Worm (Caenorhabditis elegans): ENCODE results near the gene B0252.1.
A peak's percentile ranks its signal among the peaks of the same experiment; 100 is the strongest.

Gene B0252.1

ce11 chrII:6890095-6890494 lies 29.4 kb upstream of the B0252.1 start, which contains the start of gene acer-1:
TSS of gene acer-1 (minus strand) at chrII:6890400.
- TF ChIP-seq dpl-1 (GFP tag; optimal IDR thresholded peaks at IDR 0.05), result no peak
- peak; percentile 12; the same call in 1 of the 2 replicates for TF ChIP-seq nhr-19 (GFP tag; conservative IDR thresholded peaks at IDR 0.05)
- TF ChIP-seq xbp-1 (tag; optimal IDR thresholded peaks at IDR 0.05), result no peak
- 0 out of 2 replicates have a peak, but pooled peaks have one; percentile 42 for TF ChIP-seq ceh-88 (GFP tag; IDR thresholded peaks at IDR 0.05)
- no peak for TF ChIP-seq C16A3.4 (tag; optimal IDR thresholded peaks at IDR 0.05)
- TF ChIP-seq nhr-85 (tag), result peak; percentile 75
- TF ChIP-seq hlh-4 (tag; optimal IDR thresholded peaks at IDR 0.05), result no peak
- no peak for TF ChIP-seq efl-1 (optimal IDR thresholded peaks at IDR 0.05)
- TF ChIP-seq efl-1 (GFP tag; optimal IDR thresholded peaks at IDR 0.05 in 1 of 2), result peak in 1 of 2 experiments; percentile 59
- TF ChIP-seq alr-1 (tag; optimal IDR thresholded peaks at IDR 0.05; ENCODE audit: borderline replicate concordance), result no peak
- TF ChIP-seq rnt-1 (tag; optimal IDR thresholded peaks at IDR 0.05), result peak; percentile 28
- TF ChIP-seq nhr-47 (tag; optimal IDR thresholded peaks at IDR 0.05), result no peak
- TF ChIP-seq aha-1 (tag; optimal IDR thresholded peaks at IDR 0.05), result no peak
- peak; percentile 33 for TF ChIP-seq nhr-71 (tag; optimal IDR thresholded peaks at IDR 0.05)
- no peak for TF ChIP-seq fkh-10 (GFP tag; optimal IDR thresholded peaks at IDR 0.05)
- TF ChIP-seq F16B12.6 (tag; optimal IDR thresholded peaks at IDR 0.05), result no peak
- peak; percentile 46 for TF ChIP-seq ztf-4 (tag; optimal IDR thresholded peaks at IDR 0.05)
- TF ChIP-seq ama-1 (optimal IDR thresholded peaks at IDR 0.05), result peak; percentile 31
- no peak for TF ChIP-seq efl-3 (GFP tag; optimal IDR thresholded peaks at IDR 0.05)
- TF ChIP-seq snu-23 (GFP tag; optimal IDR thresholded peaks at IDR 0.05), result no peak

- TF ChIP-seq lin-14 (GFP tag; optimal IDR thresholded peaks at IDR 0.05), result peak; percentile 88
- TF ChIP-seq nhr-20 (tag; optimal IDR thresholded peaks at IDR 0.05), result peak; percentile 81
- TF ChIP-seq efl-3 (GFP tag; optimal IDR thresholded peaks at IDR 0.05), result no peak
- no peak for TF ChIP-seq nhr-11 (tag; optimal IDR thresholded peaks at IDR 0.05)
- TF ChIP-seq mep-1 (tag; optimal IDR thresholded peaks at IDR 0.05), result no peak
- peak; percentile 40 for TF ChIP-seq rnt-1 (tag; optimal IDR thresholded peaks at IDR 0.05)
- peak in 2 of 3 experiments; percentile 15 to 38 for TF ChIP-seq dpl-1 (GFP tag; optimal IDR thresholded peaks at IDR 0.05)
- TF ChIP-seq tbx-2 (tag; optimal IDR thresholded peaks at IDR 0.05), result peak; percentile 48
- TF ChIP-seq C04F5.9 (tag; optimal IDR thresholded peaks at IDR 0.05), result no peak
- peak; percentile 29 for TF ChIP-seq nhr-47 (tag; optimal IDR thresholded peaks at IDR 0.05)
- no peak for TF ChIP-seq nhr-84 (tag; optimal IDR thresholded peaks at IDR 0.05)
- TF ChIP-seq nhr-19 (GFP tag; conservative IDR thresholded peaks at IDR 0.05), result peak; percentile 96
- TF ChIP-seq lin-39 (tag; optimal IDR thresholded peaks at IDR 0.05), result no peak
- TF ChIP-seq unc-30 (tag; optimal IDR thresholded peaks at IDR 0.05), result no peak
- TF ChIP-seq grh-1 (GFP tag; IDR thresholded peaks at IDR 0.05), result 0 out of 2 replicates have a peak, but pooled peaks have one; percentile 9
- TF ChIP-seq ces-1 (GFP tag; optimal IDR thresholded peaks at IDR 0.05), result no peak
- TF ChIP-seq nhr-237 (tag; optimal IDR thresholded peaks at IDR 0.05), result no peak
- TF ChIP-seq ets-5 (GFP tag; IDR thresholded peaks at IDR 0.05), result no peak
- TF ChIP-seq hlh-17 (GFP tag; optimal IDR thresholded peaks at IDR 0.05; ENCODE audit: borderline replicate concordance), result no peak
- no peak for TF ChIP-seq ztf-11 (tag; optimal IDR thresholded peaks at IDR 0.05)
- TF ChIP-seq lir-3 (tag; optimal IDR thresholded peaks at IDR 0.05; ENCODE audit: poor library complexity), result peak; percentile 29
- TF ChIP-seq ceh-90 (tag; optimal IDR thresholded peaks at IDR 0.05), result no peak
- TF ChIP-seq Y116A8C.19 (tag; optimal IDR thresholded peaks at IDR 0.05; ENCODE audit: borderline replicate concordance), result no peak
- no peak for TF ChIP-seq ceh-82 (tag; optimal IDR thresholded peaks at IDR 0.05)
- no peak for TF ChIP-seq tlp-1 (tag; optimal IDR thresholded peaks at IDR 0.05)
- TF ChIP-seq pqm-1 (tag; optimal IDR thresholded peaks at IDR 0.05), result no peak
- no peak for TF ChIP-seq alr-1 (tag; optimal IDR thresholded peaks at IDR 0.05; ENCODE audit: borderline replicate concordance)
- TF ChIP-seq ceh-88 (GFP tag; IDR thresholded peaks at IDR 0.05), result no peak
- TF ChIP-seq pax-3 (tag; optimal IDR thresholded peaks at IDR 0.05), result no peak
- TF ChIP-seq ztf-4 (tag; optimal IDR thresholded peaks at IDR 0.05), result peak; percentile 43
- TF ChIP-seq hlh-4 (tag; optimal IDR thresholded peaks at IDR 0.05), result no peak
- TF ChIP-seq C34B4.2 (tag; optimal IDR thresholded peaks at IDR 0.05), result no peak
- TF ChIP-seq lin-35 (GFP tag; optimal IDR thresholded peaks at IDR 0.05), result peak; percentile 33 to 77
- no peak for TF ChIP-seq nhr-28 (tag; optimal IDR thresholded peaks at IDR 0.05)
- peak; percentile 60 for TF ChIP-seq swsn-7 (tag; optimal IDR thresholded peaks at IDR 0.05)
- TF ChIP-seq snu-23 (GFP tag; optimal IDR thresholded peaks at IDR 0.05), result peak; percentile 83
- no peak for TF ChIP-seq egl-13 (tag; optimal IDR thresholded peaks at IDR 0.05)
- peak; percentile 60 for TF ChIP-seq jun-1 (tag; optimal IDR thresholded peaks at IDR 0.05)
- no peak for TF ChIP-seq nhr-76 (tag; optimal IDR thresholded peaks at IDR 0.05)
- no peak for TF ChIP-seq ceh-8 (GFP tag; optimal IDR thresholded peaks at IDR 0.05)
- TF ChIP-seq efl-1 (optimal IDR thresholded peaks at IDR 0.05), result peak; percentile 14 to 22
- peak in 1 of 2 experiments; percentile 94 for TF ChIP-seq efl-1 (GFP tag; optimal IDR thresholded peaks at IDR 0.05 in 1 of 2)
Measured at ce11 chrII:6891176-6891575, 28.3 kb upstream of the B0252.1 start.
